Fruit fly (Drosophila melanogaster) S2 (cell line): ENCODE results near the gene teq.

Experiments used
- CG8478 ChIP-seq: fragments of >200 bp; optimal IDR thresholded peaks from 2 replicates; lab custom pipeline; 2018
- CTCF ChIP-seq, 2 experiments: fragments of >200 bp; optimal IDR thresholded peaks; 2 replicates each; lab custom pipeline; 2018

DNA sequence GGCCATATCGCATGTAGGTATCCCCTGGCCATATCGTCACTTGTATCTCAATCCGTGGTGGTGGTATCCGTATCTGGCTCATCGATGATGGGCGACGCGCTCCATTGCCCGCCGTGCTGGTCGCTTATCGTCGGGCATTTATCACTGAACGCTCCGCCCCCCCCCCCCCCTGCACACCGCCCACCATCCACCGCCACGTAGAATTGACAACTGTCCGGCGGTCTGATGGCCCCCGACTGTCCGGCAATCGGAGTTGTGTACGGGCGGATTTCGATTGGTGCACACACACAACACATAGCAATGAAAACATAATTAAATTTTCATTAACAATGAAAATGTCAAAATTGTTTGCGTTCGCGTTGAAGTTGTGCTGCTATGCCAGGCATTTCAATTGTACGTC, 40.0 kb downstream of the teq start:
- TF ChIP-seq CTCF (optimal IDR thresholded peaks at IDR 0.05; lab: Kevin White, UChicago) (no peak), CG8478 (lab: Kevin White, UChicago) (no peak)
